Fruit fly (Drosophila melanogaster) whole organism, pupa: Measurements from ENCODE around the gene PGAP5.

Source experiments
- CG10348 ChIP-seq: fragments of 200-800 bp; sonication (Bioruptor generic); IDR thresholded peaks from 2 replicates; pipeline ENCODE4 v1.3.6; 2022; ENCODE audit warnings: missing biosample characterization, missing genetic modification characterization
- CG12605 ChIP-seq: fragments of 200-800 bp; sonication (Bioruptor generic); IDR thresholded peaks from 2 replicates; pipeline ENCODE4 v1.3.6; 2022; ENCODE audit warnings: missing biosample characterization, missing genetic modification characterization
- CG13204 ChIP-seq: fragments of 200-800 bp; sonication (Bioruptor generic); optimal IDR thresholded peaks from 2 replicates; lab custom pipeline; 2018; ENCODE audit warnings: missing biosample characterization, mild to moderate bottlenecking, missing genetic modification characterization, moderate library complexity
- CG17806 ChIP-seq: fragments of 200-800 bp; sonication (Bioruptor generic); optimal IDR thresholded peaks from 2 replicates; lab custom pipeline; 2018; ENCODE audit warnings: missing biosample characterization, mild to moderate bottlenecking, missing genetic modification characterization, moderate library complexity
- CG9948 ChIP-seq: fragments of 200-800 bp; sonication (Bioruptor generic); optimal IDR thresholded peaks from 2 replicates; lab custom pipeline; 2018; ENCODE audit warnings: missing biosample characterization, mild to moderate bottlenecking, missing genetic modification characterization, moderate library complexity
- D1 ChIP-seq: fragments of 200-800 bp; sonication (Bioruptor generic); optimal IDR thresholded peaks from 2 replicates; lab custom pipeline; 2018; ENCODE audit warnings: missing biosample characterization, mild to moderate bottlenecking, missing genetic modification characterization, moderate library complexity
- Pif1A ChIP-seq: fragments of 200-800 bp; sonication (Bioruptor generic); optimal IDR thresholded peaks from 3 replicates; lab custom pipeline; 2016; ENCODE audit warnings: missing biosample characterization, missing genetic modification characterization
- fd96Ca ChIP-seq: fragments of 200-800 bp; sonication (Bioruptor generic); IDR thresholded peaks from 3 replicates; pipeline ENCODE4 v1.3.6; 2022; ENCODE audit warnings: missing biosample characterization, missing genetic modification characterization
- gl ChIP-seq: fragments of 200-800 bp; sonication (Bioruptor generic); optimal IDR thresholded peaks from 2 replicates; lab custom pipeline; 2018; ENCODE audit warnings: missing biosample characterization, mild to moderate bottlenecking, missing genetic modification characterization

DNA sequence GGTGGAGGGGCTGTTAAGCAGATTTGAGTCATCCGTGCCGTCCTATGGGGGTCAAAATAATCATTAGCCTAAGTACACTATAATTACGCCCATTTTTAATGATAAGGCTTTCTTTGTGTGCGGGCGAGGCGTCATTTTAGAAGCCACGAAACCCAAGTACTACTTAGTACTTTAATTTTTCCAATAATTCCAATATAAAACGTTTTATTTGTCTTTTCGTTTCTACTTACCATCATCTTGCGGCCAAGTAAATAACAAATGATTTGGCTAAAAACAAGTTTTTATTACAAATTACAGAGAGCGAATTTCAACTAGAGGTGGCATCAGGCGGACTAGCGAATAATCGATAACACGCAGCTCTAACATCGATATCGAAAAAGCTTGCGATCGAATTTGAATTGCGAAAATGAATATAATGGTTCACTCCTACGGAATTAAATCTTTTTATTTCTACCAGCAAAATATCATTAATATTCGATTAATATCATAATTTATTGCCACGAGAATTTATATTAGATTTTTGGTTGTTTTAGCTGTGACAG, 21.8 kb downstream of the PGAP5 start, which contains the start of gene Snx6:
- no peak for TF ChIP-seq CG9948
- no peak for TF ChIP-seq Pif1A (GFP tag; lab: Kevin White, UChicago)
- TF ChIP-seq CG10348 (GFP tag; lab: Robert Waterston, UW), result no peak
- no peak for TF ChIP-seq CG17806
- no peak for TF ChIP-seq gl
- TF ChIP-seq CG13204, result no peak
- TF ChIP-seq D1 (tag; lab: Kevin White, UChicago), result no peak
- TF ChIP-seq fd96Ca (GFP tag; lab: Robert Waterston, UW), result no peak
- TF ChIP-seq CG12605, result no peak
